Worm (Caenorhabditis elegans): ENCODE results near the gene glt-6.

glt-6 gene

ce11 chrIV:7487554-7488456 is 15.6 kb upstream of the glt-6 start, which contains the start of the genes his-60 and his-59 (continued):
- no peak for TF ChIP-seq ceh-8 (GFP tag; optimal IDR thresholded peaks at IDR 0.05)
- no peak for TF ChIP-seq alr-1 (tag; optimal IDR thresholded peaks at IDR 0.05; ENCODE audit: borderline replicate concordance)
- peak; percentile 19 for TF ChIP-seq xbp-1 (tag; optimal IDR thresholded peaks at IDR 0.05)
- TF ChIP-seq skn-1 (tag; optimal IDR thresholded peaks at IDR 0.05) = no peak
- TF ChIP-seq nhr-20 (tag; optimal IDR thresholded peaks at IDR 0.05) = peak; percentile 43
- no peak for TF ChIP-seq irx-1 (tag; optimal IDR thresholded peaks at IDR 0.05)
- TF ChIP-seq fkh-4 (tag; optimal IDR thresholded peaks at IDR 0.05; ENCODE audit: borderline replicate concordance) = no peak
- TF ChIP-seq sptf-1 (tag; optimal IDR thresholded peaks at IDR 0.05) = no peak
- peak; percentile 31 for TF ChIP-seq rnt-1 (tag; optimal IDR thresholded peaks at IDR 0.05)
- no peak for TF ChIP-seq hlh-4 (tag; optimal IDR thresholded peaks at IDR 0.05)
- TF ChIP-seq aly-2 (tag; optimal IDR thresholded peaks at IDR 0.05) = no peak
- no peak for TF ChIP-seq unc-130 (tag; optimal IDR thresholded peaks at IDR 0.05)
- peak; percentile 58 for TF ChIP-seq mep-1 (tag; optimal IDR thresholded peaks at IDR 0.05)
- peak; percentile 36 for TF ChIP-seq C16A3.4 (tag; optimal IDR thresholded peaks at IDR 0.05)
- no peak for TF ChIP-seq egl-13 (tag; optimal IDR thresholded peaks at IDR 0.05)
- TF ChIP-seq aha-1 (tag; optimal IDR thresholded peaks at IDR 0.05) = no peak
- TF ChIP-seq nhr-71 (tag; optimal IDR thresholded peaks at IDR 0.05) = peak; percentile 57
- no peak for TF ChIP-seq lin-15B (tag; optimal IDR thresholded peaks at IDR 0.05)
- TF ChIP-seq sup-37 (GFP tag; optimal IDR thresholded peaks at IDR 0.05) = no peak
- no peak for TF ChIP-seq fkh-10 (GFP tag; optimal IDR thresholded peaks at IDR 0.05)
- peak; percentile 36 for TF ChIP-seq lin-39 (tag; optimal IDR thresholded peaks at IDR 0.05)
- no peak for TF ChIP-seq jun-1 (tag; optimal IDR thresholded peaks at IDR 0.05)
- no peak for TF ChIP-seq nhr-76 (tag; optimal IDR thresholded peaks at IDR 0.05)
- TF ChIP-seq tbx-2 (tag; optimal IDR thresholded peaks at IDR 0.05) = peak; percentile 47
- TF ChIP-seq C34B4.2 (tag; optimal IDR thresholded peaks at IDR 0.05) = no peak
- no peak for TF ChIP-seq ces-1 (GFP tag; optimal IDR thresholded peaks at IDR 0.05)
- TF ChIP-seq nhr-12 (tag; optimal IDR thresholded peaks at IDR 0.05) = no peak
- TF ChIP-seq lir-3 (tag; optimal IDR thresholded peaks at IDR 0.05; ENCODE audit: poor library complexity) = no peak
- TF ChIP-seq nhr-28 (tag; optimal IDR thresholded peaks at IDR 0.05) = no peak
- peak; percentile 68 for TF ChIP-seq swsn-7 (tag; optimal IDR thresholded peaks at IDR 0.05)
- no peak for TF ChIP-seq ceh-63 (GFP tag; optimal IDR thresholded peaks at IDR 0.05)
- TF ChIP-seq zag-1 (tag; optimal IDR thresholded peaks at IDR 0.05) = no peak
- TF ChIP-seq mab-9 (GFP tag; IDR thresholded peaks at IDR 0.05) = no peak
- TF ChIP-seq dsc-1 (tag; optimal IDR thresholded peaks at IDR 0.05) = no peak

DNA sequence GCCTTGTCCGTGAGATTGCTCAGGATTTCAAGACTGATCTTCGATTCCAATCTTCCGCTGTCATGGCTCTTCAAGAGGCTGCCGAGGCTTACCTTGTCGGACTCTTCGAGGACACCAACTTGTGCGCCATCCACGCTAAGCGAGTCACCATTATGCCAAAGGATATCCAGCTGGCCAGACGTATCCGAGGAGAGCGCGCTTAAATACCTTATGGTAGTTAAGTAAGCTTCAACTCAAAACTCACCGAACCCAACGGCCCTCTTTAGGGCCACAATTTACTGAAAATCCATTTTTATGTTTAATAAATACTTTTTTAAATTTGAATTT is 15.0 kb upstream of the glt-6 start:
- TF ChIP-seq swsn-7 (tag; optimal IDR thresholded peaks at IDR 0.05) = no peak
- TF ChIP-seq skn-1 (tag; optimal IDR thresholded peaks at IDR 0.05) = no peak
- no peak for TF ChIP-seq ceh-90 (tag; optimal IDR thresholded peaks at IDR 0.05)
- TF ChIP-seq aly-2 (tag; optimal IDR thresholded peaks at IDR 0.05) = no peak
- TF ChIP-seq jun-1 (tag; optimal IDR thresholded peaks at IDR 0.05) = no peak
- no peak for TF ChIP-seq dpl-1 (GFP tag; optimal IDR thresholded peaks at IDR 0.05)
- no peak for TF ChIP-seq ceh-88 (GFP tag; IDR thresholded peaks at IDR 0.05)
- no peak for TF ChIP-seq fos-1 (tag; optimal IDR thresholded peaks at IDR 0.05)
- no peak for TF ChIP-seq hlh-4 (tag; optimal IDR thresholded peaks at IDR 0.05)
- no peak for TF ChIP-seq nhr-76 (tag; optimal IDR thresholded peaks at IDR 0.05)
- no peak for TF ChIP-seq hlh-17 (GFP tag; optimal IDR thresholded peaks at IDR 0.05; ENCODE audit: borderline replicate concordance)
- TF ChIP-seq ztf-11 (tag; optimal IDR thresholded peaks at IDR 0.05) = no peak
- TF ChIP-seq unc-130 (tag; optimal IDR thresholded peaks at IDR 0.05) = no peak
- TF ChIP-seq nhr-20 (tag; optimal IDR thresholded peaks at IDR 0.05) = no peak
- TF ChIP-seq mab-9 (GFP tag; IDR thresholded peaks at IDR 0.05) = no peak
- no peak for TF ChIP-seq lin-39 (tag; optimal IDR thresholded peaks at IDR 0.05)
